Worm (Caenorhabditis elegans) whole organism, early embryonic: ENCODE measurements around the gene tmem-218.
"Not testable (repeated sequence)": the region's sequence is repeated elsewhere in the genome, so short reads cannot be mapped to it uniquely, and the experiment has no call there.

Experiments used
- aly-1 ChIP-seq: sonication (generic microtip); optimal IDR thresholded peaks from 2 replicates; lab custom pipeline; 2016; ENCODE audit warnings: missing genetic modification characterization, missing compliant biosample characterization
- ama-1 ChIP-seq: fragments of 150-350 bp; optimal IDR thresholded peaks from 2 replicates; lab custom pipeline; 2014
- ets-7 ChIP-seq: sonication (generic microtip); optimal IDR thresholded peaks from 2 replicates; lab custom pipeline; 2016; ENCODE audit warnings: missing genotype, missing genetic modification characterization, missing compliant biosample characterization
- flt-1 ChIP-seq: fragments of 200-800 bp; sonication (Bioruptor generic); IDR thresholded peaks from 2 replicates; pipeline ENCODE4 v1.3.6; 2022; ENCODE audit warnings: missing genetic modification characterization, missing compliant biosample characterization
- hnd-1 ChIP-seq: sonication (generic microtip); optimal IDR thresholded peaks from 2 replicates; lab custom pipeline; 2016; ENCODE audit warnings: missing genetic modification characterization, missing compliant biosample characterization
- pes-1 ChIP-seq: fragments of 200-800 bp; sonication (Bioruptor generic); IDR thresholded peaks from 2 replicates; pipeline ENCODE4 v1.3.6; 2022; ENCODE audit warnings: missing genetic modification reagents, missing genetic modification characterization, missing compliant biosample characterization
- scrt-1 ChIP-seq: fragments of 200-800 bp; sonication (Bioruptor generic); IDR thresholded peaks from 2 replicates; pipeline ENCODE4 v1.3.6; 2022; ENCODE audit warnings: missing genetic modification characterization, missing compliant biosample characterization
- tbx-11 ChIP-seq: fragments of 200-800 bp; sonication (Bioruptor generic); IDR thresholded peaks from 2 replicates; pipeline ENCODE4 v1.3.6; 2022; ENCODE audit warnings: missing genetic modification characterization, missing compliant biosample characterization

- not testable (repeated sequence) for TF ChIP-seq pes-1 (GFP tag; lab: Robert Waterston, UW); ama-1; tbx-11; aly-1 (tag; lab: Kevin White, UChicago); scrt-1 (GFP tag; lab: Robert Waterston, UW); flt-1 (GFP tag; lab: Robert Waterston, UW); hnd-1; ets-7 (tag; lab: Kevin White, UChicago)
Measured at ce11 chrX:17649380-17649779, at the start of gene tmem-218.
